Worm (Caenorhabditis elegans): ENCODE data around the gene epic-1.

The epic-1 gene

ce11 chrIV:17440417-17440816 lies 31.3 kb downstream of the epic-1 start, which contains the start of gene F08A7.1:
Gene F08A7.1, plus strand, starts transcription at chrIV:17440607.
- no peak for TF ChIP-seq flt-1 (GFP tag; IDR thresholded peaks at IDR 0.05)
- TF ChIP-seq med-1 (GFP tag; optimal IDR thresholded peaks at IDR 0.05; ENCODE audit: insufficient read depth) = no peak
- no peak for TF ChIP-seq ref-1 (GFP tag; conservative IDR thresholded peaks at IDR 0.05)
- no peak for TF ChIP-seq ztf-23 (GFP tag; IDR thresholded peaks at IDR 0.05)
- TF ChIP-seq ztf-29 (GFP tag; IDR thresholded peaks at IDR 0.05) = no peak
- no peak for TF ChIP-seq tab-1 (GFP tag; IDR thresholded peaks at IDR 0.05)
- TF ChIP-seq cog-1 (tag; optimal IDR thresholded peaks at IDR 0.05) = no peak
- TF ChIP-seq klf-2 (GFP tag; conservative IDR thresholded peaks at IDR 0.05) = no peak
- TF ChIP-seq T22C8.4 (GFP tag; IDR thresholded peaks at IDR 0.05) = no peak

- TF ChIP-seq ztf-23 (GFP tag; IDR thresholded peaks at IDR 0.05) (no peak), flt-1 (GFP tag; IDR thresholded peaks at IDR 0.05) (no peak)
Observed at ce11 chrIV:17440001-17440400, 31.7 kb downstream of the epic-1 start, which contains the start of gene C06A12.19. Gene C06A12.19, minus strand, starts transcription at chrIV:17440101.

ce11 chrIV:17437038-17437437 lies 34.7 kb downstream of the epic-1 start, which contains the start of gene C06A12.8:
Gene C06A12.8, plus strand, starts transcription at chrIV:17437338.
- TF ChIP-seq med-1 (GFP tag; optimal IDR thresholded peaks at IDR 0.05; ENCODE audit: insufficient read depth) (no peak), ref-1 (GFP tag; conservative IDR thresholded peaks at IDR 0.05) (no peak), klf-2 (GFP tag; conservative IDR thresholded peaks at IDR 0.05) (no peak), ztf-29 (GFP tag; IDR thresholded peaks at IDR 0.05) (no peak), cog-1 (tag; optimal IDR thresholded peaks at IDR 0.05) (no peak), flt-1 (GFP tag; IDR thresholded peaks at IDR 0.05) (no peak)

- TF ChIP-seq med-1 (GFP tag; optimal IDR thresholded peaks at IDR 0.05; ENCODE audit: insufficient read depth) = no peak
- no peak for TF ChIP-seq ref-1 (GFP tag; conservative IDR thresholded peaks at IDR 0.05)
- TF ChIP-seq tab-1 (GFP tag; IDR thresholded peaks at IDR 0.05) = no peak
- TF ChIP-seq ztf-23 (GFP tag; IDR thresholded peaks at IDR 0.05) = no peak
- no peak for TF ChIP-seq T22C8.4 (GFP tag; IDR thresholded peaks at IDR 0.05)
- no peak for TF ChIP-seq ztf-29 (GFP tag; IDR thresholded peaks at IDR 0.05)
- TF ChIP-seq klf-2 (GFP tag; conservative IDR thresholded peaks at IDR 0.05) = no peak
- no peak for TF ChIP-seq flt-1 (GFP tag; IDR thresholded peaks at IDR 0.05)
Observed at ce11 chrIV:17436552-17436951, 35.2 kb downstream of the epic-1 start, which contains the start of gene gcy-27. Gene gcy-27, minus strand, starts transcription at chrIV:17436652.

ce11 chrIV:17435228-17435627 lies 36.5 kb downstream of the epic-1 start:
- TF ChIP-seq klf-2 (GFP tag; conservative IDR thresholded peaks at IDR 0.05) = no peak
- no peak for TF ChIP-seq med-1 (GFP tag; optimal IDR thresholded peaks at IDR 0.05; ENCODE audit: insufficient read depth)
- TF ChIP-seq tab-1 (GFP tag; IDR thresholded peaks at IDR 0.05) = no peak
- TF ChIP-seq ref-1 (GFP tag; conservative IDR thresholded peaks at IDR 0.05) = no peak
- TF ChIP-seq ztf-23 (GFP tag; IDR thresholded peaks at IDR 0.05) = no peak
- no peak for TF ChIP-seq T22C8.4 (GFP tag; IDR thresholded peaks at IDR 0.05)
- no peak for TF ChIP-seq ztf-29 (GFP tag; IDR thresholded peaks at IDR 0.05)
- no peak for TF ChIP-seq cog-1 (tag; optimal IDR thresholded peaks at IDR 0.05)
- TF ChIP-seq flt-1 (GFP tag; IDR thresholded peaks at IDR 0.05) = no peak

ce11 chrIV:17432223-17432826 lies 39.4 kb downstream of the epic-1 start:
- no peak for TF ChIP-seq ztf-23 (GFP tag; IDR thresholded peaks at IDR 0.05)
- TF ChIP-seq med-1 (GFP tag; optimal IDR thresholded peaks at IDR 0.05; ENCODE audit: insufficient read depth) = no peak
- TF ChIP-seq ztf-29 (GFP tag; IDR thresholded peaks at IDR 0.05) = no peak
- no peak for TF ChIP-seq flt-1 (GFP tag; IDR thresholded peaks at IDR 0.05)
- TF ChIP-seq klf-2 (GFP tag; conservative IDR thresholded peaks at IDR 0.05) = no peak
- no peak for TF ChIP-seq ref-1 (GFP tag; conservative IDR thresholded peaks at IDR 0.05)
- no peak for TF ChIP-seq tab-1 (GFP tag; IDR thresholded peaks at IDR 0.05)
- TF ChIP-seq cog-1 (tag; optimal IDR thresholded peaks at IDR 0.05) = no peak
- no peak for TF ChIP-seq T22C8.4 (GFP tag; IDR thresholded peaks at IDR 0.05)

ce11 chrIV:17431287-17431686 lies 40.4 kb downstream of the epic-1 start, which contains the start of gene lact-6:
Gene lact-6, minus strand, starts transcription at chrIV:17431387.
- TF ChIP-seq ref-1 (GFP tag; conservative IDR thresholded peaks at IDR 0.05) = no peak

- TF ChIP-seq T22C8.4 (GFP tag; IDR thresholded peaks at IDR 0.05) (no peak), ztf-23 (GFP tag; IDR thresholded peaks at IDR 0.05) (no peak), ztf-29 (GFP tag; IDR thresholded peaks at IDR 0.05) (no peak), ref-1 (GFP tag; conservative IDR thresholded peaks at IDR 0.05) (no peak), klf-2 (GFP tag; conservative IDR thresholded peaks at IDR 0.05) (no peak), flt-1 (GFP tag; IDR thresholded peaks at IDR 0.05) (no peak), tab-1 (GFP tag; IDR thresholded peaks at IDR 0.05) (no peak)
Observed at ce11 chrIV:17427423-17427822, 44.3 kb downstream of the epic-1 start, which contains the start of gene C06A12.3. Gene C06A12.3, plus strand, starts transcription at chrIV:17427723.

ce11 chrIV:17426970-17427369 lies 44.8 kb downstream of the epic-1 start:
- TF ChIP-seq tab-1 (GFP tag; IDR thresholded peaks at IDR 0.05) = no peak
- TF ChIP-seq klf-2 (GFP tag; conservative IDR thresholded peaks at IDR 0.05) = no peak
- TF ChIP-seq ztf-23 (GFP tag; IDR thresholded peaks at IDR 0.05) = no peak
